Worm (Caenorhabditis elegans) whole organism, L4/young adult: ENCODE measurements around the gene H28G03.2.

Source experiments
- W03F9.2 ChIP-seq: fragments of 150-350 bp; optimal IDR thresholded peaks from 2 replicates; lab custom pipeline; 2014; ENCODE audit warnings: missing biosample characterization, missing genetic modification characterization
- dao-5 ChIP-seq: sonication (generic microtip); optimal IDR thresholded peaks from 2 replicates; lab custom pipeline; 2016; ENCODE audit warnings: missing genotype, missing genetic modification characterization, moderate library complexity, missing compliant biosample characterization
- him-1 ChIP-seq: sonication (generic microtip); optimal IDR thresholded peaks from 2 replicates; lab custom pipeline; 2016; ENCODE audit warnings: missing genotype, missing genetic modification reagents, missing genetic modification characterization, missing compliant biosample characterization

Gene H28G03.2

DNA sequence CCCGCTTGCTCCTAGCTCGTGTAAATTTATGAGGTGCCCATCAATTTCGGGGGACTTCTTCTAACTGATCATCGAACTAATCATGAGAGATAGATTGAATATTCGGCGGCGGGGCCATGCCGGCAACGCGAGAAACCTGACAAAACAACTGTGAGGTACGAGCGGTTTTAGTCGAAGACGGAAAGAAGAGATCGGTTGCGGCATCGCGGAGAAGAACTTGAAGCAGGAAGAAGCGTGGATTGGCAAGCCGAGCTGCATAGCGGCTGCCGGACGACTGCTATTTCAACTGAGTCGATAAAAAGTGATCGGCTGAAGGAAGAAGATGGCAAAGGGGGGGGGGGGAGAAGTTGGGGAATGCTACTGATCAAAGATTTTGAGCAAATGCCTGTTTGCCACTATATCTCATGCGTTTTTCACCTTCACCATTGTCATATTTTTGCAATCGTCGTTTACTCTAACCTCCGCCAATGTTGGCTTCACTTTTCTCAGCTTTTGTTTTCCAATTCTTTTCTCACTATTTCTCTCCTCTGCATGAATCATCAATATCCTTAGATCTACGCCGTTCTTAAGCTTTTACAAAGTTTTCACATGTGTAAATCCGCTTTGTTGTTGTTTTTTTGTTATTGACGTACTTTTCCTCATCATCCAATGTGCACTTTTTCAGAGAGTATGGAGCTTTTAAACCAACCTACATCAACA is 9.9 kb upstream of the H28G03.2 start, which contains the start of gene pqn-62:
Gene pqn-62, plus strand, starts transcription at position 649 of the 699 bp plus-strand sequence.
- TF ChIP-seq W03F9.2 (tag; lab: Kevin White, UChicago), result no peak
- no peak for TF ChIP-seq him-1
- no peak for TF ChIP-seq dao-5 (tag; lab: Kevin White, UChicago)

DNA sequence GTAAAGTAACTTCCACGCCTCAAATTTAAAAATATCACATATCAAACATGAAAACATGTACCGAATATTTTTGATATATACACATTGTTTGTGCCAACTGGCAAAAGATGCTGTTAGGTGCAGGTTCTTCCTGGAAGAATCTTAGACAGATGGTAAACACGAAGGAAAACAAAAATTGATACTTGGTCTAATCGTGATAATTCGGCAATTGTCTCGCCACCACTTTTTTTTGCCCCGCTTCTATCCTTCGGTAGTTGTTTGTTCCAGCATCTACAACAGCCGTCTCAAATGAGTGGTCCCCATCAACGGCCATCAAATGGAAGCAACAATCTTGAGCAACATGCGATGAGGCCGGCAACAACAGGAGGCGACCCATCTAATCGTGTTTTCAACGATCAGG is 8.1 kb upstream of the H28G03.2 start:
- no peak for TF ChIP-seq him-1
- no peak for TF ChIP-seq W03F9.2 (tag; lab: Kevin White, UChicago)
- TF ChIP-seq dao-5 (tag; lab: Kevin White, UChicago), result no peak

DNA sequence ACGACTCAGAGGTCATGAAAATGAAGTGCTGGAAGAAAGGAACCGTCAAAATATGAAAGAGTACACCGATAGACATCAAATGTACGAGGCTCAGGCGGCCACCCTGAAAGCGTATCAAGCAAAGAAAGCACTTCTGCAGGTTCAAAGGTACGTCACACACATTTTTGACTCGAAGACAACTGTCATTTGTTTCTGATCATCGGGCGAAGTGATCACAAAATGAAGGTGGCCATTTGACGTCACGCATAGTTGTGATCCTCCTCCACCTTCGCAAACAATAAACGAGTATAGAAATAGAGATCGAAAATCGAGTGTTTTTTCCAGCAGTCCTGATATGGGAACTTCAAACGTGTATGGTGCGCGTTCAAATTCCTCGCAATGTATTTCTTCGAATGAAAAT is 6.3 kb upstream of the H28G03.2 start:
- TF ChIP-seq W03F9.2 (tag; lab: Kevin White, UChicago) (no peak), him-1 (no peak), dao-5 (tag; lab: Kevin White, UChicago) (no peak)

DNA sequence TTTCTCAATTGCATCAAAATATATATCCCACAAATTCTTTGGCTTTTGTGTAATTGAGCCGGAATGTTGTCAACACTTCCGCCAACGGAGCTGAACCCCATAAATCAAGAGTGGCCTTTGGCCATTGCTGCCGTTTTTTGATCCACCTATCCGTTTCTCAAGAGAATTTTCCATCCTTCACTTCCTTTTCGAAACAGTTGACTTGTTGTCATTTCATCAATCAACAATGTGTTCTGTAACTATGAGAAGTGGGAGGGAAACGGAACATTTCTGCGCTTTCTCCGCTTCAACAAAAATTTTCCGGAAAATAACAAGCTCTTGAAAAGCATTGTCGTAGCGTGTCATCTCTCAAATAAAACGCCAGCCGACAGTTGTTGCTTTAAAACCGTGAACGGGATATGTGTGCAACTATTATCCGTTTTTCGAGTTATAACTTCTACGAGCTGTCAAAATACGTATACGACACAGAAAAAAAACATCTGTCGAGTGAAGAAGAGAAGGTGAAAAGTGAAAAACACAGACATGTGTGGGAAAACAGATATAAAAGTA is 5.7 kb upstream of the H28G03.2 start:
- no peak for TF ChIP-seq him-1

DNA sequence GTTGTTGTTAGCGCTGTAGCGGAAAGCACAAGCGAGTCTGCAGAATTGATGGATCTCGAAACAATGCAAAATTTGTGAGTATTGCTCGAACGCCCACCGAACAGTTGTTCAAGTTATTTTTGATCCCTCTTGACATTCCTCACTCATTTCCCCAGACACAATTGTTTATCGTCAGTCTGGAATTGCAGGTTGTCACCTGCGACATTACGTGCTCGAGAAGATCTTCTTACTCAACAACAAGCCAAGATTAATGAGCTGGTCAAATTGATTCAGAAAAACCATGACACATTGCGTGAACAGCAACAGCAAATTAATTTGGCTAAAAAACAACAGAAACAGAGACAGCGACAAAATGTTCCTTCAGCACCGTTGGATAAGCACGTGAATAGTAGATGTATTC is 3.7 kb upstream of the H28G03.2 start:
- TF ChIP-seq dao-5 (tag; lab: Kevin White, UChicago) (no peak), W03F9.2 (tag; lab: Kevin White, UChicago) (no peak), him-1 (no peak)

DNA sequence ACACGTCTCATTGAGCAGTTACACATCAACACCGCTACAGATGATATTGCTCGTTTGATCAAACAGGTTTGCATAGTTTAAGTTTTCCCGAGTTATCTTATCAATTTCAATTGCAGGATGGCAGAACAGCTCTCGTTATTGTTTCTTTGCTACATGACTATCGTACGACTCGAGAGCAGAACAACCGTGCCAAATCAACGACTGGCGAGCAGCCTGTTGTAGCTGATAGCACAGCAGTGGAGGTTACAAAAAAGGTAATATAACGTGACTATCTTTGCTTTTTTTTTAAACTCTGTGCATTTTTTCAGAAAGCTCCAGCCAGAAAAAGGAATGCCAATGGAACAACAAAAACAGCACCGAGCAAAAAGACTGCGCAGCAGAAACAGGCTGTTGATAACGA is 3.2 kb upstream of the H28G03.2 start:
- TF ChIP-seq W03F9.2 (tag; lab: Kevin White, UChicago) (no peak), him-1 (no peak)

DNA sequence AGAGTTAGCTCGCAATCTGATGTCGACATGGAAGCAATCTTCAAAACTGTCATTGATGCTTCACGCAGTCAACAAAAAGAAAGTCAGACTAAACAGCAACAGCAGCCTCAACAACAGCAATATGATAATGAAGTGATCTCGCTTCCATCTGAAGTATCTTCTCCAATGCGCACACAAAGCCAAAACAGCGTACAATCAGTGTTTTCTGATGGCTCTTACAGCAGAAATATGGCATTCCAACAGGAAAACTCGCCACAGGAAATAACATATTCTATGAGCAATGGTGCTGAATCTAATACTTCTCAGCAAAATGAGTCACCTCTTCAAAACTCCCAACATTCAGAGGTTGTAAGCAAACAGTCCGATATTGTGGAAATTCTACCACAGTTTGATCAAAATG is 2.6 kb upstream of the H28G03.2 start:
- TF ChIP-seq W03F9.2 (tag; lab: Kevin White, UChicago) (no peak), him-1 (no peak), dao-5 (tag; lab: Kevin White, UChicago) (no peak)

DNA sequence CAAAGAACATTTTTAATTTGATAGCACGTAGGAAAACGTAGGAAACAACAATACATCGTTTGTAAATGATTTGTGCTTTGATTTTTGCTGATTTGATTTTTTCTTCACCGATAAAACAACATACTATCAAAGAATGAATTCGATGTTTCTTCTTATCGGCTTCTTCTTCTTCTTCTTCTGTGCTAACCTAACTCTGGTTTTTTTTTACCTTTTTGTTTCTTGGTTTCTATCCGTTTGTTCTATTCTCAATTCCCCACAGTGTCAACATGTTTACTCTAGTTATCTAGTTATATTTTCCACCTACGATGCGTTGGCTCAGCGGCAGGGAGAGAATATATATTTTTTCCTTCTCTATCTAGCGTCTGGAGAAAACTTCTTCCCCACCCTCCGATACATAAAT is 2.3 kb downstream of the H28G03.2 start:
- TF ChIP-seq him-1 (no peak), W03F9.2 (tag; lab: Kevin White, UChicago) (no peak), dao-5 (tag; lab: Kevin White, UChicago) (no peak)

DNA sequence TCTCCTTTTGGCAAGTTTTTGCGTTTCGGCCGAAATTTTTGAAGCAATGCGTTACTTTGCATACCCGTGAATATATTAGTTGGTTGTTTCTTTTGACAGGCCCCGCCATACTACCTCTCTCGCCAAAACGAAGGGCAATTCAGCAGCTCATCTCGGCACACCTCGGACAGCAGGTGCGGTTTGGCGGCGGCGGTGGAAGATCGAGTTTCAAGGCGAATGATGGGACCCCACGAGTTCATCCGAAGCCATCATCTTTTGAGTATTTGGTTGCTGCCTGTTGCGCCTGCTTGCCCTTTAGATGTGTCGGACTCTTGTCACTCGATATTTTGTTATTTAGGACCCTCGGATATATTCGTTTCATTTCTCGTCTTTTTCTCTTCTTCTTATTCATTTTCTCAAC is 2.8 kb downstream of the H28G03.2 start:
- TF ChIP-seq him-1, result no peak
- TF ChIP-seq dao-5 (tag; lab: Kevin White, UChicago), result no peak
- TF ChIP-seq W03F9.2 (tag; lab: Kevin White, UChicago), result no peak

DNA sequence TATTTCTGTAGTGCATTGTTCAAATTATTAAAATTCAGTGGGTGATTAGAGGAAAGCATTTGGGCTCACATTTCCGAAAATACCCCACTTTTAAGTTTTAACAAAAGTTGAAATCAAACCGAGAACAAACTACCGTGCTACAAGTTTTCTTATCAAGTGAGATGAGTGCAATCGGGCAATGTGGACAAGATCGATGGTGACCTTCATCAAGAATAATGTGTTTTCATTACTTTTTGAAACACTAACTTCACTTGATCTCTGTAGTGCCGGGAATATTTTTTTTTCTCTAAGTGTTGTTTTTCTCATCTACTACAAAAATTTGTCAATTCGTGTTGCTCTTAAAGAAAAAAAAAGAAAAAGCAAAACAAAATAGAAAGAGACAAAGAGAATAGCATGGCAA is 3.3 kb downstream of the H28G03.2 start:
- no peak for TF ChIP-seq dao-5 (tag; lab: Kevin White, UChicago)
- no peak for TF ChIP-seq him-1
- no peak for TF ChIP-seq W03F9.2 (tag; lab: Kevin White, UChicago)

DNA sequence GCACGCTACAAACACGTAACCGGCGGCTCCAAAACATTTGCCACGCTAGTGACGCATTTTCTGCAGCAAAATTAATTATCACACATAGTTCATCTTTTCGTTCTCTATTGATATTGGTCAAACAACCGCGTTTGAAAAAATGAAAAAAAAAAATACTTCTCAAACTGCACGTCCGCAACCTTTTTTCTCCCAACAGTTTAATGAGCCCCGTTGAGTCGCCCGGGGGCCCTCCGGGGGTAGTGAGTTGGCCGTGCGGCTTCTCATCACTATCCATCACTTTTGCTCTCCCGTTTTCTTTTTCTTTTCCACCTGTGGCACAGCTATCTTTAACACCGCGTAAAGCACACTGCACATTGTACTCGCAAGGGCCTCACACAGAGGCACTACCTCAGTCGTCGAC is 3.9 kb downstream of the H28G03.2 start:
- no peak for TF ChIP-seq dao-5 (tag; lab: Kevin White, UChicago)

DNA sequence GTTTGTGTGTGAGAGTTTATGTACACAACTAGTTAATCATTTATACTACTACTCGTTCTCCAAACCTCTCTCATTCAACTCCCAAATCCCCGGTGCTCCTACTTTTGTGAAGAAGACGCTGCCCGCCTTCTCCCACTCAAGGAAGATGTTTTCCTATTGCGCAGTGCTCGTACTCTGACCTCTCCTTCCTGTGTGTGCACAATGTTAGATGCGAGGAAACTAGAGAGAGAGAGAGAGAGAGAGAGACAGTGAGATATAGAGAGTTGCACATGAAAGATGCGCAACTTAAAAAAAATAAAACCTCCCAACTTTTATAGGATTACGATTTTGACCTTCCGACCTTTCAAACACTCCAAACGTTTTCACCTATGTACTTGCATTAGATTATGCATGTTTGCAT is 5.0 kb downstream of the H28G03.2 start:
- TF ChIP-seq W03F9.2 (tag; lab: Kevin White, UChicago) (no peak), him-1 (peak; percentile 32)

DNA sequence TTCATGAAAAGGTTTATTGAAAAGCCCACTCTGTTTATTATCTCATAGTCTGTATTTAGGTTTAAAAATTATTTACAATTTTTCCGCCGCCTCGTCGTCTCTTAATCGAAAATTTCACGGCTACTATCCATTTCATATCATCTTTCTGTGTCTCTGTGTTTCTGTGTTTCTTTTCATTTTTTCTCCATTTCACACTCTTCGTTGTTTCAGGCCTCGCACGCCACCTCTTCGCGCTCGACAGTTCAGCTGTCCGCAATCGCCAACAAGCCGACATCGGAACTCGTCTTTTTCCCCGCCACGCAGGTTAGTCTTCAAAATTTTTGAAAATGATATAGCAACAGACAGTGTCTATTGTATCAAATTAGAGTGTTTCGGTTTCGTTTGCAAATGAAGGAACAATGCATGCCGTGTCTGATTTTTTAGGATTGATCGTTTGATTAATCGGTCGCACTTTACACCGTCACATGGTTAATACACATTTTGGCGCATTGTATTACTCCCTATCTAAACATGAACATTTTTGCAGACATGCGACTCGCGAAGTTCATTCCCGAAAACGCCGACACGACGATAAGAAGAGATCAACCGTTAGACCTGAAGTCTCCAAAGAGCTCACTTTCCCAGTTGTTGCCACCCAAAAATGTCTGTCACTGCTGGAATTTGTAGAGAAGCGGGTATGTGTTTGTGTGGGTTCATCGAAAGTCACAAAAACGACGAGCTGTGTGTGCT is 5.5 kb downstream of the H28G03.2 start:
- TF ChIP-seq W03F9.2 (tag; lab: Kevin White, UChicago) (no peak), dao-5 (tag; lab: Kevin White, UChicago) (no peak), him-1 (no peak)

DNA sequence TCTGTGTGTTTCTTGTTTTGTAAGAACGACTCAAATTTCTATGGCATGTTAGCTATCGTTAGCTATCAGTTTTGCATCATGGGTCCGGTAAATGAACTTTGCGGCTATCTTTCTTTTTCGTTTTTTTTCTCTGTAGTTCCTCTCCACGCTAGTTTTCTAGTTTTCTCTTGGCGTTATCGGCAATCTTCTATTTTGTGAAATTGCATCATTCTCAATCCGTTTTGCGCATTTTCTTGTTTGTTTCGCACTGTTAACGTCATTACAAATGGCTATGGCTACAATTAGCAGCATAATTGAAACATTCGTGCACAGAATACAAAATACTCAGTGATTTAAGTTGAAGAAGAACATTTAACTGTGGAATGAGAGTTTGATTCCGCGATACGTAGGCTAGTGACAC is 7.5 kb downstream of the H28G03.2 start:
- TF ChIP-seq dao-5 (tag; lab: Kevin White, UChicago) (no peak), him-1 (no peak), W03F9.2 (tag; lab: Kevin White, UChicago) (no peak)

DNA sequence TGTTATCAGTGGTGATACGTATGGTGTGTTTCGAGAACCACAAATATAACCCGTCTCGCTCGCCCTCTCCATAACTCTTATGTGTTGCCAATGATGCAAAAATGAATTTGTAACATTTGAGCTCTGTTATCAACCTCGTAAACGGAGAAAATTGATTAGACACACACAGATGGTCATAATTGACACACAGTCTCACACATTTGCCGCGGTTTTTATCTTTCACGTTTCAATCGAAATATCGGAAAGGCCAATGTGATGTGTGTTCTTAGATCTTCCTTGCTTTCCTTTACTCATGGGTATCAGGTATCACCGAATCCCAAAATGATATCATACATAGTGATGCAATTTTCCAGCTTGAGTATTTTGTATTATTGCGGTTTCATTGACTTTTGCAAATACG is 8.0 kb downstream of the H28G03.2 start:
- TF ChIP-seq him-1 (no peak), W03F9.2 (tag; lab: Kevin White, UChicago) (no peak), dao-5 (tag; lab: Kevin White, UChicago) (no peak)
